Worm (Caenorhabditis elegans) whole organism, L4/young adult: ENCODE measurements around the gene F28C6.10.

Source experiments
- W03F9.2 ChIP-seq: fragments of 150-350 bp; optimal IDR thresholded peaks from 2 replicates; lab custom pipeline; 2014; ENCODE audit warnings: missing biosample characterization, missing genetic modification characterization
- him-1 ChIP-seq: sonication (generic microtip); optimal IDR thresholded peaks from 2 replicates; lab custom pipeline; 2016; ENCODE audit warnings: missing genotype, missing genetic modification reagents, missing genetic modification characterization, missing compliant biosample characterization

DNA sequence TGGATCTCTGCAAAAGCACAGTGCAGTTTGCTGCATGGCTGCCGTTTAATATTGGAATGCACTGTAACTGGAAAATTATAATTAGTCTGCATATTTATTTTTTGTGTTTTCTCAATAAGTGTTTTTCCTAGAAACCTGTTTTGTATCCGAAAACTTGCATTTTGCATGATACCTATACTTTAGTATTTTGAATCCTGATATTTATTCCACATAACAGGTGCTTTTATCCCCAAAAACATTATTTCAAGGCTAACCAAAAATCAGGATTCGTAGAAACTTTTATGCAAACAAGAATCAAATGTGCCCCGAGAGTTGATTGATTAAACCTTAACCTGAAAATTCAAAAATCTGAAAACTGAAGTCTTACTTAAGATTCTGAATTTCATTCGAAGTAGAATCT, 2.8 kb downstream of the F28C6.10 start:
- TF ChIP-seq him-1 (tag; lab: Kevin White, UChicago) (no peak), W03F9.2 (tag; lab: Kevin White, UChicago) (no peak)
